Worm (Caenorhabditis elegans) whole organism, midembryonic: ENCODE measurements around the gene top-2.

ENCODE experiments used
- flt-1 ChIP-seq: fragments of 200-800 bp; sonication (Bioruptor generic); IDR thresholded peaks from 2 replicates; pipeline ENCODE4 v1.3.6; 2022; ENCODE audit warnings: missing genetic modification characterization, missing compliant biosample characterization
- med-1 ChIP-seq: sonication (generic microtip); optimal IDR thresholded peaks from 2 replicates; lab custom pipeline; 2017; ENCODE audit warnings: missing genetic modification characterization, mild to moderate bottlenecking, missing compliant biosample characterization, antibody characterized with exemption, missing genetic modification reagents; ENCODE audit not compliant: insufficient read depth

ce11 chrII:11865644-11866043 is 9.3 kb upstream of the top-2 start, which contains the start of gene K12D12.4:
- TF ChIP-seq med-1: no peak
- TF ChIP-seq flt-1: no peak
